Fruit fly (Drosophila melanogaster) whole organism, embryonic: ENCODE data around the gene Nup98-96.
A peak's percentile ranks its signal among the peaks of the same experiment; 100 is the strongest.

Experiments
- ATbp ChIP-seq: fragments of 200-800 bp; sonication (Bioruptor generic); optimal IDR thresholded peaks from 2 replicates; lab custom pipeline; 2017; ENCODE audit warnings: missing biosample characterization, mild to moderate bottlenecking, missing genetic modification characterization, missing genetic modification reagents
- Atf-2 ChIP-seq: fragments of 200-800 bp; sonication (Bioruptor generic); optimal IDR thresholded peaks from 2 replicates; lab custom pipeline; 2016; ENCODE audit warnings: missing biosample characterization, missing genetic modification characterization
- Awh ChIP-seq: fragments of 200-800 bp; sonication (Bioruptor generic); IDR thresholded peaks from 2 replicates; pipeline ENCODE4, ENCODE4 v1.3.6; 2022; ENCODE audit warnings: missing biosample characterization, missing genetic modification characterization
- Blimp-1 ChIP-seq: fragments of 200-800 bp; sonication (Bioruptor generic); optimal IDR thresholded peaks from 3 replicates; lab custom pipeline; 2018; ENCODE audit warnings: missing biosample characterization, missing genetic modification characterization, mild to moderate bottlenecking, moderate library complexity, missing genetic modification reagents
- CG10543 ChIP-seq: fragments of 200-800 bp; sonication (Bioruptor generic); optimal IDR thresholded peaks from 3 replicates; lab custom pipeline; 2017; ENCODE audit warnings: missing biosample characterization, mild to moderate bottlenecking, missing genetic modification characterization, moderate library complexity
- CG11085 ChIP-seq: fragments of 200-800 bp; sonication (Bioruptor generic); IDR thresholded peaks from 2 replicates; pipeline ENCODE4 v1.3.6; 2022; ENCODE audit warnings: missing biosample characterization, missing genetic modification characterization
- CG13424 ChIP-seq: fragments of 200-800 bp; sonication (Bioruptor generic); optimal IDR thresholded peaks from 2 replicates; lab custom pipeline; 2019; ENCODE audit warnings: missing biosample characterization, mild to moderate bottlenecking, missing genetic modification characterization, moderate library complexity
- CG17328 ChIP-seq: fragments of 200-800 bp; sonication (Bioruptor generic); IDR thresholded peaks from 2 replicates; pipeline ENCODE4 v1.3.6; 2022; ENCODE audit warnings: missing biosample characterization, missing genetic modification characterization
- CG17829 ChIP-seq: fragments of 200-800 bp; optimal IDR thresholded peaks from 2 replicates; lab custom pipeline; 2019; ENCODE audit warnings: missing biosample characterization, mild to moderate bottlenecking, missing genetic modification characterization, moderate library complexity
- CG31365 ChIP-seq: fragments of 200-800 bp; sonication (Bioruptor generic); optimal IDR thresholded peaks from 2 replicates; lab custom pipeline; 2018; ENCODE audit warnings: missing biosample characterization, mild to moderate bottlenecking, missing genetic modification characterization
- CG33213 ChIP-seq: fragments of 200-800 bp; sonication (Bioruptor generic); optimal IDR thresholded peaks from 3 replicates; lab custom pipeline; 2016; ENCODE audit warnings: missing biosample characterization, missing genetic modification characterization
- CG3407 ChIP-seq: fragments of 200-800 bp; sonication (Bioruptor generic); optimal IDR thresholded peaks from 2 replicates; lab custom pipeline; 2018; ENCODE audit warnings: missing biosample characterization, mild to moderate bottlenecking, missing genetic modification characterization
- CG3847 ChIP-seq: fragments of 200-800 bp; sonication (Bioruptor generic); IDR thresholded peaks from 2 replicates; pipeline ENCODE4 v1.3.6; 2022; ENCODE audit warnings: missing biosample characterization, missing genetic modification characterization
- CG4328 ChIP-seq: fragments of 200-800 bp; sonication (Bioruptor generic); optimal IDR thresholded peaks from 3 replicates; lab custom pipeline; 2017; ENCODE audit warnings: missing biosample characterization, missing genetic modification reagents, missing genetic modification characterization
- CG4424 ChIP-seq: fragments of 200-800 bp; sonication (Bioruptor generic); optimal IDR thresholded peaks from 3 replicates; lab custom pipeline; 2016; ENCODE audit warnings: missing biosample characterization, missing genetic modification characterization
- CG4730 ChIP-seq: fragments of 200-800 bp; sonication (Bioruptor generic); IDR thresholded peaks from 2 replicates; pipeline ENCODE4 v1.3.6; 2022; ENCODE audit warnings: missing biosample characterization, missing genetic modification characterization
- CG8924 ChIP-seq: fragments of 200-800 bp; optimal IDR thresholded peaks from 3 replicates; lab custom pipeline; 2019; ENCODE audit warnings: missing biosample characterization, mild to moderate bottlenecking, missing genetic modification characterization, moderate library complexity
- CG9817 ChIP-seq: fragments of 200-800 bp; sonication (Bioruptor generic); optimal IDR thresholded peaks from 2 replicates; lab custom pipeline; 2018; ENCODE audit warnings: missing biosample characterization, mild to moderate bottlenecking, missing genetic modification characterization, moderate library complexity
- CG9932 ChIP-seq: fragments of 200-800 bp; sonication (Bioruptor generic); IDR thresholded peaks from 2 replicates; pipeline ENCODE4 v1.3.6; 2022; ENCODE audit warnings: missing biosample characterization, missing genetic modification characterization
- Dad ChIP-seq: fragments of 200-800 bp; sonication (Bioruptor generic); optimal IDR thresholded peaks from 3 replicates; lab custom pipeline; 2016; ENCODE audit warnings: missing biosample characterization, missing genetic modification characterization
- Mrtf ChIP-seq: fragments of 200-800 bp; sonication (Bioruptor generic); IDR thresholded peaks from 3 replicates; pipeline ENCODE4 v1.3.6; 2022; ENCODE audit warnings: missing biosample characterization, missing genetic modification characterization
- Ptx1 ChIP-seq: fragments of 200-800 bp; sonication (Bioruptor generic); IDR thresholded peaks from 2 replicates; pipeline ENCODE4 v1.3.6; 2022; ENCODE audit warnings: missing biosample characterization, missing genetic modification characterization
- Rfx ChIP-seq: fragments of 200-800 bp; sonication (Bioruptor generic); IDR thresholded peaks from 2 replicates; pipeline ENCODE4 v1.3.6; 2022; ENCODE audit warnings: missing biosample characterization, missing genetic modification characterization
- Rx ChIP-seq: fragments of 200-800 bp; sonication (Bioruptor generic); IDR thresholded peaks from 2 replicates; pipeline ENCODE4 v1.3.6; 2022; ENCODE audit warnings: missing biosample characterization, missing genetic modification characterization
- Six4 ChIP-seq: fragments of 200-800 bp; sonication (Bioruptor generic); optimal IDR thresholded peaks from 2 replicates; lab custom pipeline; 2016; ENCODE audit warnings: missing biosample characterization, missing genetic modification characterization
- Stat92E ChIP-seq, 3 experiments: fragments of >200 bp in 2 of 3; fragments of 200-800 bp in 1 of 3; sonication (Bioruptor generic) in 1 of 3; optimal IDR thresholded peaks; 2 replicates each; lab custom pipeline; 2017 to 2019; ENCODE audit warnings: missing biosample characterization in 3 of 3, missing genetic modification characterization in 3 of 3, mild to moderate bottlenecking in 1 of 3, moderate library complexity in 1 of 3
- Xbp1 ChIP-seq: fragments of 200-800 bp; sonication (Bioruptor generic); optimal IDR thresholded peaks from 3 replicates; lab custom pipeline; 2016; ENCODE audit warnings: missing biosample characterization, mild to moderate bottlenecking, missing genetic modification characterization
- Xrp1 ChIP-seq: fragments of 200-800 bp; sonication (Bioruptor generic); IDR thresholded peaks from 2 replicates; pipeline ENCODE4 v1.3.6; 2022; ENCODE audit warnings: missing biosample characterization, missing genetic modification characterization
- YL-1 ChIP-seq: fragments of 200-800 bp; sonication (Bioruptor generic); optimal IDR thresholded peaks from 3 replicates; lab custom pipeline; 2017; ENCODE audit warnings: missing biosample characterization, mild to moderate bottlenecking, missing genetic modification characterization
- bsh ChIP-seq, 2 experiments: fragments of 200-800 bp; sonication (Bioruptor generic); optimal IDR thresholded peaks; 2 replicates each; lab custom pipeline; 2017 to 2018; ENCODE audit warnings: mild to moderate bottlenecking in 2 of 2, missing biosample characterization in 2 of 2, missing genetic modification characterization in 2 of 2, moderate library complexity in 1 of 2
- cg ChIP-seq: fragments of 200-800 bp; sonication (Bioruptor generic); optimal IDR thresholded peaks from 3 replicates; lab custom pipeline; 2019; ENCODE audit warnings: missing biosample characterization, mild to moderate bottlenecking, missing genetic modification characterization, moderate library complexity
- ci ChIP-seq: fragments of 200-800 bp; sonication (Bioruptor generic); IDR thresholded peaks from 3 replicates; pipeline ENCODE4 v1.3.6; 2022; ENCODE audit warnings: missing biosample characterization, missing genetic modification characterization
- dysf ChIP-seq: fragments of 200-800 bp; sonication (Bioruptor generic); IDR thresholded peaks from 3 replicates; pipeline ENCODE4 v1.3.6; 2022; ENCODE audit warnings: missing biosample characterization, missing genetic modification characterization
- fd3F ChIP-seq: fragments of 200-800 bp; sonication (Bioruptor generic); optimal IDR thresholded peaks from 2 replicates; lab custom pipeline; 2018; ENCODE audit warnings: missing biosample characterization, mild to moderate bottlenecking, missing genetic modification characterization, moderate library complexity
- gce ChIP-seq: fragments of 200-800 bp; sonication (Bioruptor generic); IDR thresholded peaks from 3 replicates; pipeline ENCODE4 v1.3.6; 2022; ENCODE audit warnings: missing biosample characterization, missing genetic modification characterization
- lilli ChIP-seq: fragments of 200-800 bp; sonication (Bioruptor generic); optimal IDR thresholded peaks from 3 replicates; lab custom pipeline; 2016; ENCODE audit warnings: missing biosample characterization, missing genetic modification characterization
- nmo ChIP-seq: fragments of 200-800 bp; sonication (Bioruptor generic); optimal IDR thresholded peaks from 2 replicates; lab custom pipeline; 2018; ENCODE audit warnings: missing biosample characterization, mild to moderate bottlenecking, missing genetic modification characterization, moderate library complexity
- pan ChIP-seq, 4 experiments: fragments of >200 bp in 3 of 4; fragments of 200-800 bp in 1 of 4; sonication (Bioruptor generic) in 1 of 4; optimal IDR thresholded peaks in 3 of 4; IDR thresholded peaks in 1 of 4; 2 replicates each; pipeline versions ENCODE4 v1.3.6 to Lab custom; 2017 to 2022; ENCODE audit warnings: missing biosample characterization in 2 of 4, missing genetic modification characterization in 2 of 4, mixed read lengths in 1 of 4
- pfk ChIP-seq: fragments of 200-800 bp; sonication (Bioruptor generic); optimal IDR thresholded peaks from 2 replicates; lab custom pipeline; 2018; ENCODE audit warnings: missing biosample characterization, mild to moderate bottlenecking, missing genetic modification characterization, moderate library complexity
- pho ChIP-seq: fragments of 200-800 bp; sonication (Bioruptor generic); optimal IDR thresholded peaks from 2 replicates; lab custom pipeline; 2016; ENCODE audit warnings: missing biosample characterization, missing genetic modification characterization
- prd ChIP-seq, 3 experiments: fragments of >200 bp in 2 of 3; fragments of 200-800 bp in 1 of 3; sonication (Bioruptor generic) in 1 of 3; optimal IDR thresholded peaks in 2 of 3; IDR thresholded peaks in 1 of 3; 2 replicates in 2 of 3; 3 replicates in 1 of 3; pipeline versions ENCODE4 v1.3.6 to Lab custom; 2017 to 2022; ENCODE audit warnings: missing biosample characterization in 1 of 3, missing genetic modification characterization in 1 of 3
- psq ChIP-seq: fragments of 200-800 bp; sonication (Bioruptor generic); optimal IDR thresholded peaks from 2 replicates; lab custom pipeline; 2017; ENCODE audit warnings: missing biosample characterization, missing genetic modification characterization
- row ChIP-seq: fragments of 200-800 bp; sonication (Bioruptor generic); IDR thresholded peaks from 3 replicates; pipeline ENCODE4 v1.3.6; 2022; ENCODE audit warnings: missing biosample characterization, missing genetic modification characterization
- seq ChIP-seq: fragments of 200-800 bp; sonication (Bioruptor generic); IDR thresholded peaks from 2 replicates; pipeline ENCODE4 v1.3.6; 2022; ENCODE audit warnings: missing biosample characterization, missing genetic modification characterization
- sr ChIP-seq: fragments of 200-800 bp; sonication (Bioruptor generic); IDR thresholded peaks from 3 replicates; pipeline ENCODE4 v1.3.6; 2022; ENCODE audit warnings: missing biosample characterization, missing genetic modification characterization
- sug ChIP-seq: fragments of 200-800 bp; optimal IDR thresholded peaks from 2 replicates; lab custom pipeline; 2019; ENCODE audit warnings: missing biosample characterization, mild to moderate bottlenecking, missing genetic modification characterization, moderate library complexity
- unc-4 ChIP-seq: fragments of 200-800 bp; sonication (Bioruptor generic); IDR thresholded peaks from 2 replicates; pipeline ENCODE4 v1.3.6; 2022; ENCODE audit warnings: missing biosample characterization, missing genetic modification characterization; ENCODE audit not compliant: partially characterized antibody

Gene Nup98-96

DNA sequence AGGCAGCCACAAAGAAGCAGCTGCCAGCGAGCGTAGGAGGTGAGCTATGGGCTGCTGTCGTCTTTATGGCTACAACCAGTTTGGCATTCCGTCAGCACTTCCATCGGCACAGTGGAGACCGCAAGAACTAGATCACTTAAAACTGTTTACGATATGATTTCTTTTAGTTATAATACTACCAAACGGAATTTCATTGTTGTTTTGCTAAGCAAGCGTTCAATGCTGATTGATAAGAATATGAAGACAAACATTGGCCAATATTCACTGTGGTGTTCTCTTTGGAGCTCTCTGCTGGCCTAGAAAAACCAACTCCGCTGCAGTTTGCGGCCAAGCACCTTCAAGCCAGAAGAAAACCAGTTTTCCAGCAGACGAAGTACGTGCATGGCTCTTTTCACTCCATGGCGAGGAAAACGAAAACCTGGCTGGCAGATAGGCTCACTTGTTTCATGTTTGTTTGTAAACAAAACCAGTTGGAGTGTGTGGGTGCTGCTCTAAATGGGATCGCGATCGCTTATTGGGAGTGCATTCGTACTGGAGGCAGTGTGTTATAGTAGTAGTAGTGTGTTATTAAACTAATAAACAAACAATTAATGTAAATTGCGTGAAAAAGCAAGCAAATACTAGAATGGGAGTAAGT, 36.3 kb upstream of the Nup98-96 start:
- TF ChIP-seq Atf-2 (GFP tag; lab: Kevin White, UChicago): peak; percentile 15
- 0 out of 2 replicates have a peak, but pooled peaks have one; percentile 37 for TF ChIP-seq CG9932 (GFP tag; lab: Robert Waterston, UW)
- no peak; the same call in 2 of the 3 replicates for TF ChIP-seq Mrtf (GFP tag; lab: Robert Waterston, UW)
- TF ChIP-seq CG8924 (tag; lab: Kevin White, UChicago): peak; percentile 22
- TF ChIP-seq CG4730 (GFP tag; lab: Robert Waterston, UW): no peak
- peak; percentile 10 for TF ChIP-seq Dad
- TF ChIP-seq Ptx1 (GFP tag; lab: Robert Waterston, UW): 0 out of 2 replicates have a peak, but pooled peaks have one; percentile 20
- TF ChIP-seq dysf: peak; percentile 58; the same call in 2 of the 3 replicates
- TF ChIP-seq CG10543 (GFP tag; lab: Kevin White, UChicago): peak; percentile 26
- peak; percentile 6 for TF ChIP-seq CG17829 (tag; lab: Kevin White, UChicago)
- TF ChIP-seq CG9817 (tag; lab: Kevin White, UChicago): no peak
- no peak for TF ChIP-seq Stat92E (GFP tag; optimal IDR thresholded peaks at IDR 0.05; lab: Kevin White, UChicago)
- TF ChIP-seq CG3407: peak; percentile 29
- peak; percentile 23; the same call in 1 of the 2 replicates for TF ChIP-seq Xrp1 (GFP tag; lab: Robert Waterston, UW)
- TF ChIP-seq fd3F (GFP tag; lab: Kevin White, UChicago): peak; percentile 25
- no peak for TF ChIP-seq pan (optimal IDR thresholded peaks at IDR 0.05; lab: Kevin White, UChicago)
- TF ChIP-seq pan (GFP tag; optimal IDR thresholded peaks at IDR 0.05 in 1 of 2, IDR thresholded peaks at IDR 0.05 in 1 of 2): peak in 1 of 2 experiments; percentile 35
- peak; percentile 40 for TF ChIP-seq Blimp-1
- no peak for TF ChIP-seq prd (optimal IDR thresholded peaks at IDR 0.05; lab: Kevin White, UChicago)
- peak; percentile 31; the same call in 1 of the 3 replicates for TF ChIP-seq prd (GFP tag; IDR thresholded peaks at IDR 0.05; lab: Robert Waterston, UW)
- peak; percentile 39 for TF ChIP-seq cg (GFP tag; lab: Kevin White, UChicago)
- peak; percentile 1 for TF ChIP-seq pho
- peak; percentile 38; the same call in 1 of the 3 replicates for TF ChIP-seq ci (GFP tag; lab: Robert Waterston, UW)
- peak; percentile 54 for TF ChIP-seq seq
- TF ChIP-seq bsh (GFP tag; optimal IDR thresholded peaks at IDR 0.05; lab: Kevin White, UChicago): peak in 1 of 2 experiments; percentile 38
- peak; percentile 23 for TF ChIP-seq lilli
- no peak for TF ChIP-seq CG33213
- peak; percentile 25 for TF ChIP-seq CG31365 (tag; lab: Kevin White, UChicago)
- TF ChIP-seq YL-1 (GFP tag; lab: Kevin White, UChicago): peak; percentile 12
- TF ChIP-seq psq (GFP tag; lab: Kevin White, UChicago): no peak
- 0 out of 3 replicates have a peak, but pooled peaks have one; percentile 41 for TF ChIP-seq gce (GFP tag; lab: Robert Waterston, UW)
- peak; percentile 66 for TF ChIP-seq row (GFP tag; lab: Robert Waterston, UW)
- TF ChIP-seq CG13424 (tag; lab: Kevin White, UChicago): peak; percentile 62
- TF ChIP-seq CG4328 (GFP tag; lab: Kevin White, UChicago): peak; percentile 28
- TF ChIP-seq pfk (GFP tag; lab: Kevin White, UChicago): peak; percentile 5
- peak; percentile 56 for TF ChIP-seq Rfx (GFP tag; lab: Robert Waterston, UW)
- peak; percentile 49 for TF ChIP-seq ATbp
- no peak for TF ChIP-seq sug (tag; lab: Kevin White, UChicago)
- TF ChIP-seq CG3847: 0 out of 2 replicates have a peak, but pooled peaks have one; percentile 10
- no peak for TF ChIP-seq unc-4 (GFP tag; lab: Robert Waterston, UW)
- TF ChIP-seq Six4 (GFP tag; lab: Kevin White, UChicago): peak; percentile 18
- peak; percentile 34; the same call in 1 of the 2 replicates for TF ChIP-seq CG17328 (GFP tag; lab: Robert Waterston, UW)
- TF ChIP-seq sr: peak; percentile 50; the same call in 2 of the 3 replicates
- TF ChIP-seq Awh (GFP tag; lab: Robert Waterston, UW): 0 out of 2 replicates have a peak, but pooled peaks have one; percentile 15
- TF ChIP-seq CG11085 (GFP tag; lab: Robert Waterston, UW): 0 out of 2 replicates have a peak, but pooled peaks have one; percentile 36
- TF ChIP-seq Rx (GFP tag; lab: Robert Waterston, UW): 0 out of 2 replicates have a peak, but pooled peaks have one; percentile 28
- TF ChIP-seq nmo (GFP tag; lab: Kevin White, UChicago): no peak
- TF ChIP-seq CG4424 (GFP tag; lab: Kevin White, UChicago): peak; percentile 5
- TF ChIP-seq Xbp1 (GFP tag; lab: Kevin White, UChicago): peak; percentile 24
